Worm (Caenorhabditis elegans): ENCODE measurements around the gene ttr-40.

ce11 chrV:9356345-9356744, 1.1 kb upstream of the ttr-40 start, which contains the start of gene ttr-49:
- peak; percentile 24 for TF ChIP-seq pqm-1 (tag; optimal IDR thresholded peaks at IDR 0.05)
- peak; percentile 64 for TF ChIP-seq elt-2 (tag; optimal IDR thresholded peaks at IDR 0.05)
- TF ChIP-seq fos-1 (tag; optimal IDR thresholded peaks at IDR 0.05), result no peak
- TF ChIP-seq hmg-11 (tag; optimal IDR thresholded peaks at IDR 0.05), result no peak
- TF ChIP-seq ama-1 (optimal IDR thresholded peaks at IDR 0.05), result no peak
- no peak for TF ChIP-seq nhr-12 (tag; optimal IDR thresholded peaks at IDR 0.05)
- no peak for TF ChIP-seq nhr-76 (tag; optimal IDR thresholded peaks at IDR 0.05)
- TF ChIP-seq pha-4 (tag; optimal IDR thresholded peaks at IDR 0.05), result no peak
- TF ChIP-seq nhr-237 (tag; optimal IDR thresholded peaks at IDR 0.05), result no peak
- no peak for TF ChIP-seq unc-62 (GFP tag; optimal IDR thresholded peaks at IDR 0.05)
- TF ChIP-seq ceh-82 (tag; optimal IDR thresholded peaks at IDR 0.05), result no peak
- TF ChIP-seq fkh-10 (GFP tag; optimal IDR thresholded peaks at IDR 0.05), result no peak
- no peak for TF ChIP-seq skn-1 (tag; optimal IDR thresholded peaks at IDR 0.05)

Measured in whole organism, L3 larva.